Worm (Caenorhabditis elegans): Measurements from ENCODE around the gene fars-2.
"Not testable (repeated sequence)": the region's sequence is repeated elsewhere in the genome, so short reads cannot be mapped to it uniquely, and the experiment has no call there.

fars-2 gene

ce11 chrV:19907365-19907764 lies at the start of gene fars-2:
TSS of gene fars-2 (minus strand) at chrV:19907434.
- no peak for TF ChIP-seq pha-4 (tag; optimal IDR thresholded peaks at IDR 0.05)
- TF ChIP-seq ceh-28 (tag; optimal IDR thresholded peaks at IDR 0.05): peak; percentile 91

DNA sequence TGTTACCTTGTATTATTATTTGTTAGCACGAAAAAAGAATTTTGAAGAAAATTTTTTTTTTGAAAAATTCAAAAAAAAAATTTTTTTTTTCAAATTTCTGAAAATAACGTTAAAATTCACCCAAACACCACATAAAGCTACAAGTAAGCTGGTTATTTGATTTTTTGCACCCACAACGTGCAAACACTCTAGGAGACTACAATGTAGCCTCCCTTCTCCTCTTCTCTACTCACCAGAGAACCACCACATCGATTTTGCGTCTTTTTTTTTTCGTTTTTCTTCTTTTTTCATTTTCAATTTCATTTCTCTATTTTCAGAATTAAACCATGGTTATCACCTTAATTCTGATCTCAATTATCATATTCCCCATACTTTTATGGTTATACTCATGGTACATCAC lies 47.9 kb upstream of the fars-2 start, which contains the start of gene abhd-3.1:
TSS of gene abhd-3.1 (plus strand) at position 318 of the 400 bp plus-strand sequence.
- TF ChIP-seq elt-2 (tag; optimal IDR thresholded peaks at IDR 0.05): no peak
- TF ChIP-seq egl-27 (tag; optimal IDR thresholded peaks at IDR 0.05): no peak
- TF ChIP-seq fos-1 (tag; optimal IDR thresholded peaks at IDR 0.05): no peak
- TF ChIP-seq ceh-28 (tag; optimal IDR thresholded peaks at IDR 0.05): no peak
- TF ChIP-seq ceh-82 (tag; optimal IDR thresholded peaks at IDR 0.05): no peak
- TF ChIP-seq ZK546.5 (tag; optimal IDR thresholded peaks at IDR 0.05): no peak
- TF ChIP-seq unc-62 (GFP tag; optimal IDR thresholded peaks at IDR 0.05): no peak
- peak; percentile 4 for TF ChIP-seq pha-4 (tag; optimal IDR thresholded peaks at IDR 0.05)
- TF ChIP-seq eor-1 (tag; optimal IDR thresholded peaks at IDR 0.05): no peak
- TF ChIP-seq nhr-237 (tag; optimal IDR thresholded peaks at IDR 0.05): no peak
- no peak for TF ChIP-seq jun-1 (tag; optimal IDR thresholded peaks at IDR 0.05)
- no peak for TF ChIP-seq nhr-12 (tag; optimal IDR thresholded peaks at IDR 0.05)
- TF ChIP-seq skn-1 (tag; optimal IDR thresholded peaks at IDR 0.05): no peak
- TF ChIP-seq hmg-11 (tag; optimal IDR thresholded peaks at IDR 0.05): peak; percentile 23
- no peak for TF ChIP-seq lsy-12 (tag; optimal IDR thresholded peaks at IDR 0.05)
- no peak for TF ChIP-seq unc-39 (tag; optimal IDR thresholded peaks at IDR 0.05)
- no peak for TF ChIP-seq ztf-4 (tag; optimal IDR thresholded peaks at IDR 0.05)

- no peak for TF ChIP-seq nhr-25 (tag; optimal IDR thresholded peaks at IDR 0.05)
- no peak for TF ChIP-seq nfya-1 (tag; optimal IDR thresholded peaks at IDR 0.05; ENCODE audit: insufficient read depth)
- TF ChIP-seq tbx-2 (tag; optimal IDR thresholded peaks at IDR 0.05): no peak
- no peak for TF ChIP-seq nhr-237 (tag; optimal IDR thresholded peaks at IDR 0.05)
These were observed 47.3 kb upstream of the fars-2 start for ce11 chrV:19954491-19954890.

DNA sequence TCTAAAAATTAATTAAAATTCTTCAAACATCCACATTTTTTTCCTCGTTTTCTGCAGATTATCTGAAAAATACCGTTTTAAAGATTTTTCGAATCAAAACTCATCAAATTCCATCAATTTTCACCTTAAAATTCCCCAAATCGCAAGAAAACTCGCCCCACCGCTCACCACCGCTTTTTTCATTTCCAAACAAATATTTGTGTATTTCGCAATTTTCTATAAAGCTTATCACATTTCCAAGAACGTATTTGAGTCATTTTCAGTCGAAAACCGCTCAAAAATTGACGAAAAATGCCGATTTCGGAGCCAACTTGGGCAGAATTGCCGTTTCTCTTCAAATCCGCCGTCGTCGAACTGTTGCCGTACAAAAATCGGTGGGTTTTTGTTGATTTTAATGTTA lies 42.5 kb upstream of the fars-2 start, which contains the start of gene Y60A3A.8:
TSS of gene Y60A3A.8 (plus strand) at position 258 of the 400 bp plus-strand sequence.
- not testable (repeated sequence) for TF ChIP-seq ztf-11 (tag; optimal IDR thresholded peaks at IDR 0.05); unc-62 (GFP tag; optimal IDR thresholded peaks at IDR 0.05); snpc-4 (tag; optimal IDR thresholded peaks at IDR 0.05)

DNA sequence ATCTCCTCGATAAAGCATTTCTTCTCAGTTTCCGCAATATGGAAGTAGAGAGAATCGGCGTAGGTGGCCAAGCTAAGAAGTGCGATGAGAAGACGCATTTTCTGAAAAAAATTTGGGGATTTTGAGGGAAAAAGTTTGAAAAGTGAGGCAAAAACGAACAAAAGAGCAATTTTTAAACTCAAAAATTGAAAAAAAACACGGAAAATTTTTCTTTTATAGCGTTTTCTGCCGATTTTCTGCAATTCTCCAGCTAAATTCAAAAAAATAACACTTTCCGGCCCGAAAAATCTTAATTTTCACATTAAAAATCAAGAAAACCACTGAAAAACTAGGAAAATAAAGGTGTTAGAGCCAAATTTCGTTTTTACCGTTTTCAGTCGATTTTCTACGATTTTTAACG lies 41.8 kb upstream of the fars-2 start, which contains the start of gene tmed-4:
TSS of gene tmed-4 (minus strand) at position 101 of the 400 bp plus-strand sequence.
- not testable (repeated sequence) for TF ChIP-seq unc-62 (GFP tag; optimal IDR thresholded peaks at IDR 0.05); nhr-25 (tag; optimal IDR thresholded peaks at IDR 0.05); jun-1 (tag; optimal IDR thresholded peaks at IDR 0.05)

DNA sequence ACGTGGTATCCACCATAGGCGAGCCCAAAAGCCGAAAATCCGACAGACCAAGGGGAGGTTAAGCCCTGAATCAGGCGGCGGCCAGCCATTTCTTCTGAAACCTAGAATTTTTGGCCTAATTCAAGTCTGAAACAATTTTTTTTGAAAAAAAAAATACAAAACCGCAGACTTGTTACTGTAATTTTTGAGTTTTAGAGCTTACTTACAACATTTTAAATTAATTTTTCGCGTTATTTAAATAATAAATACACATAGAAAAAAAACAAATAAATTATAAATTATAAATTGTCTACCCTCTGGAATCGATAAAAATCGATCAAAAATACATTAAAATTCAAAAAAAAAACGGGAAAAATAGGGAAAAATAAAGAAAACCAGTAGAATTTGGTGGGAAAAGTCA lies 39.3 kb upstream of the fars-2 start, which contains the start of gene dhs-24:
TSS of gene dhs-24 (minus strand) at position 101 of the 400 bp plus-strand sequence.
- TF ChIP-seq nhr-23 (tag; optimal IDR thresholded peaks at IDR 0.05): no peak
- no peak for TF ChIP-seq mdl-1 (tag; optimal IDR thresholded peaks at IDR 0.05)
- TF ChIP-seq lin-15B (tag; optimal IDR thresholded peaks at IDR 0.05): no peak
- no peak for TF ChIP-seq nfya-1 (tag; optimal IDR thresholded peaks at IDR 0.05; ENCODE audit: insufficient read depth)
- no peak for TF ChIP-seq elt-2 (tag; optimal IDR thresholded peaks at IDR 0.05)
- TF ChIP-seq nhr-237 (tag; optimal IDR thresholded peaks at IDR 0.05): no peak
- no peak for TF ChIP-seq ZK546.5 (tag; optimal IDR thresholded peaks at IDR 0.05)
- no peak for TF ChIP-seq ceh-16 (tag; optimal IDR thresholded peaks at IDR 0.05)
- no peak for TF ChIP-seq ama-1 (optimal IDR thresholded peaks at IDR 0.05)
- no peak for TF ChIP-seq skn-1 (tag; optimal IDR thresholded peaks at IDR 0.05)
- no peak for TF ChIP-seq nhr-11 (tag; optimal IDR thresholded peaks at IDR 0.05)
- no peak for TF ChIP-seq zag-1 (tag; optimal IDR thresholded peaks at IDR 0.05)
- no peak for TF ChIP-seq unc-62 (GFP tag; optimal IDR thresholded peaks at IDR 0.05)
- no peak for TF ChIP-seq mml-1 (tag; optimal IDR thresholded peaks at IDR 0.05)
- no peak for TF ChIP-seq R02D3.7 (tag; optimal IDR thresholded peaks at IDR 0.05)
- TF ChIP-seq nhr-12 (tag; optimal IDR thresholded peaks at IDR 0.05): no peak
- TF ChIP-seq nhr-25 (tag; optimal IDR thresholded peaks at IDR 0.05): no peak
- no peak for TF ChIP-seq elt-3 (tag; optimal IDR thresholded peaks at IDR 0.05)
- no peak for TF ChIP-seq lin-39 (tag; optimal IDR thresholded peaks at IDR 0.05)
- no peak for TF ChIP-seq jun-1 (tag; optimal IDR thresholded peaks at IDR 0.05)
